Worm (Caenorhabditis elegans) whole organism, late embryonic: Measurements from ENCODE around the gene nlp-43.

Experiments used
- ama-1 ChIP-seq: fragments of 150-350 bp; optimal IDR thresholded peaks from 2 replicates; lab custom pipeline; 2014
- ceh-2 ChIP-seq: sonication (generic microtip); optimal IDR thresholded peaks from 2 replicates; lab custom pipeline; 2016; ENCODE audit warnings: missing genotype, missing genetic modification characterization, missing compliant biosample characterization
- dmd-4 ChIP-seq: sonication (generic microtip); optimal IDR thresholded peaks from 2 replicates; lab custom pipeline; 2016; ENCODE audit warnings: borderline replicate concordance, missing genetic modification characterization, missing compliant biosample characterization
- lim-6 ChIP-seq: sonication (generic microtip); optimal IDR thresholded peaks from 2 replicates; lab custom pipeline; 2016; ENCODE audit warnings: missing genetic modification characterization, missing compliant biosample characterization
- pqm-1 ChIP-seq: sonication (generic microtip); optimal IDR thresholded peaks from 2 replicates; lab custom pipeline; 2016; ENCODE audit warnings: missing genetic modification characterization, missing compliant biosample characterization
- pros-1 ChIP-seq: fragments of 150-350 bp; optimal IDR thresholded peaks from 2 replicates; lab custom pipeline; 2014; ENCODE audit warnings: missing biosample characterization, missing genetic modification reagents, missing genetic modification characterization

DNA sequence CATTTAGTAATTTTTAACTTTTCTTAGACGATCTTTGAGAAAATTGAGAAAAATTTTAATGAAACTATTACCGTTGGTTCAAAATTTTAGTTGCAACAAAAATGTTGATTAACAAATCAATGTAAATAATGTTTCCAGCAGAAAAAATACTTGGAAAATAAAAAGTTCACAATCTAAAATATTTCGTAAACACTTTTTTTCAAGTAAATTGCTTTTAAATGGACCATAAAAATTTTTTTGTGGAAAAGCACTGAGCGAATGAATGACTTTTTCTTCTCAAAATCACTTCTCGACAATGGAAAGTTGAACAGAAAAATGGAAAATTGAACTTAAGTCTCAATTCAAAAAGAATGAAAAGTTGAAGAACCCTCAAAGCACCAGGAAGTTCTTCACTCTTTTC is 11.3 kb downstream of the nlp-43 start, which contains the start of gene C45G9.8:
- TF ChIP-seq lim-6 (tag; lab: Kevin White, UChicago) (no peak), ama-1 (no peak), dmd-4 (tag; lab: Kevin White, UChicago) (no peak), pqm-1 (tag; lab: Kevin White, UChicago) (no peak), ceh-2 (tag; lab: Kevin White, UChicago) (no peak), pros-1 (tag; lab: Kevin White, UChicago) (no peak)
